Worm (Caenorhabditis elegans): ENCODE measurements around the gene F46F5.1.
"Not testable (repeated sequence)": the region's sequence is repeated elsewhere in the genome, so short reads cannot be mapped to it uniquely, and the experiment has no call there.

The F46F5.1 gene

DNA sequence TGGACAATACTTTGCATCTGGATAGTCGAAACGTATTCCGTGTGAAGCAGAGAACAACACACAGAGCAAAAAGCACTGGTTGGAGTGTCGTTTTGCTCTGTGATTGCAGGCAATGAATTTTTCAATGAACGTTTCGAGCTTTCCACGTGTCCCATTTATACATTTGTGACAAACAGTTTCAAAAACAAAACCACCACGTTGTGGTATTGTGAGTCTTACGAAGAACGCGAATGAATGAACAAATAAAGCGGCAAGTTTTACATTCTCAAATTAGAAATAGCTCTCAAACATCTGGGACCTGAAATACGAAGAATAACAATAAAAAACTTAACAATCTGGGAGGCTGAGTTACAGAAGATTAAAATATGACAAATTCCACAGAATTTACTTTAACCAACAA lies at the start of gene F46F5.1:
TSS of gene F46F5.1 (minus strand) at position 101 of the 400 bp plus-strand sequence.
- no peak for TF ChIP-seq isw-1 (GFP tag; IDR thresholded peaks at IDR 0.05)
- no peak for TF ChIP-seq F16B12.6 (tag; optimal IDR thresholded peaks at IDR 0.05)
- TF ChIP-seq sox-4 (tag; optimal IDR thresholded peaks at IDR 0.05): no peak
- no peak for TF ChIP-seq lin-14 (GFP tag; optimal IDR thresholded peaks at IDR 0.05)
- TF ChIP-seq nhr-47 (tag; optimal IDR thresholded peaks at IDR 0.05): no peak

DNA sequence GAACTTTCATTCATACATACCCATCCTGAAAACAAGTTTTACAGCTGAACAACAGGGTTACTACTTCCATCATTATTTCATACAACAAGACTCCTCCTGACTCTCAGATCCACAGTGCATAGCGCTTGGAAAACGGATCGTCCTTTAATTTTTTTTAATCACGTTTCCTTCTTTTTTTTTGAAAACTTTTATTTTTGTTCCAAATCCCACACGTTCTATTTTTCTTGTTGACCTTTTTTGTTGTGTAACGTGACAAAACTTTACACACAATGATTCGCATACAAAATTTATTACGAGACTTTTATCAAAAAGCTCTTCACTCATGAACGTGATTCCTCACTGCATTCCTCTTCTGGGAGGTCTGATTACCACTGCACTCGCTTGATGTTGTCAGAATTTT lies 48.4 kb upstream of the F46F5.1 start, which contains the start of gene clc-33:
TSS of gene clc-33 (plus strand) at position 301 of the 400 bp plus-strand sequence.
- TF ChIP-seq fkh-4 (tag; optimal IDR thresholded peaks at IDR 0.05; ENCODE audit: borderline replicate concordance) (no peak), fkh-10 (GFP tag; optimal IDR thresholded peaks at IDR 0.05) (no peak), elt-2 (tag; optimal IDR thresholded peaks at IDR 0.05) (no peak), ceh-63 (GFP tag; optimal IDR thresholded peaks at IDR 0.05) (no peak), fkh-8 (tag; optimal IDR thresholded peaks at IDR 0.05) (no peak), pqm-1 (tag; optimal IDR thresholded peaks at IDR 0.05) (no peak), ets-5 (GFP tag; IDR thresholded peaks at IDR 0.05) (no peak), aly-2 (tag; optimal IDR thresholded peaks at IDR 0.05) (no peak), C04F5.9 (tag; optimal IDR thresholded peaks at IDR 0.05) (no peak)

DNA sequence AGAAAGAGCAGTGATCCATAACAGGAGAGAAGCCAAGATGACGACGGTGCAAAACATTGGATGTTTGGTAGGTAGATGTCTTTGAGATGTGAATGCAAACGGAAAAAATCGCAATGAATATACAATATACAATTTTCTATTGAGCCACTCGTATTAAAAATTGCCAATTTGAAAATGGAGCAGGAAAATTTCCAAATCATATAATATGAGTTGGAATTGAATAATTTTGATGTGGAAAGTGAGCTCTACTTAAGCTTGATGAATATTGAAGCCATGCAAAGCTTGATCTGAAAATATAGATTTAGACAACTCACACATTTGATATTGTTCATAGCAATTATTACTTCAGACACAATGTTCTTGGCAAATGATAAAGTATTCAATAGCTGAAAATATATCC lies 46.7 kb upstream of the F46F5.1 start, which contains the start of gene F28A10.8:
TSS of gene F28A10.8 (minus strand) at position 101 of the 400 bp plus-strand sequence.
- TF ChIP-seq hlh-4 (tag; optimal IDR thresholded peaks at IDR 0.05): no peak
- TF ChIP-seq jun-1 (tag; optimal IDR thresholded peaks at IDR 0.05): no peak
- no peak for TF ChIP-seq snpc-4 (tag; optimal IDR thresholded peaks at IDR 0.05)
- no peak for TF ChIP-seq unc-130 (tag; optimal IDR thresholded peaks at IDR 0.05)

- TF ChIP-seq nhr-28 (tag; optimal IDR thresholded peaks at IDR 0.05) (no peak), dpl-1 (GFP tag; optimal IDR thresholded peaks at IDR 0.05) (no peak), tbx-2 (tag; optimal IDR thresholded peaks at IDR 0.05) (no peak), unc-130 (tag; optimal IDR thresholded peaks at IDR 0.05) (no peak), sptf-1 (tag; optimal IDR thresholded peaks at IDR 0.05) (no peak), zag-1 (tag; optimal IDR thresholded peaks at IDR 0.05) (no peak), nhr-71 (tag; optimal IDR thresholded peaks at IDR 0.05) (no peak), nhr-47 (tag; optimal IDR thresholded peaks at IDR 0.05) (no peak), egl-27 (tag; optimal IDR thresholded peaks at IDR 0.05) (no peak), lin-13 (GFP tag; optimal IDR thresholded peaks at IDR 0.05) (no peak), mab-9 (GFP tag; IDR thresholded peaks at IDR 0.05) (no peak)
Measured at ce11 chrII:825521-825920, 33.8 kb upstream of the F46F5.1 start, which contains the start of gene F28A10.1. Gene F28A10.1, plus strand, starts transcription at chrII:825821.

DNA sequence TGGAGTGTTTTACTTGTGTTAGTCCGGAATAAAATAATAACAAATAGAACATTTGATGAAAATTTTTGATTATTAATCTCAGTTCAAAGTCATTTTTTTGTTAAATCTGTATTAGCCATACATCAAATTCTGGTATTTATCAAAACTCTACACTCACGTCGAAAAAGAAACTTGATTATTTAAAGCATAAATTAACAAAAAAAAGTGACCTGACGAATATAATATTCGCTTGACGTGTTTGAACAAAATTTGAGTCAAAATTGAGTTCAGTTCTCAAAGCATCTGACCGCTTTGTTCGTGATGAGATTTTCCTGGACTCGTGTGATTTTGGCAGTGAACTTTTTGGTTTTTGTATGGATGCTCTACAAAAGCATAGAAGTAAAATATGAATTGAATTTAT lies 31.8 kb upstream of the F46F5.1 start, which contains the start of gene F46F5.10:
TSS of gene F46F5.10 (plus strand) at position 301 of the 400 bp plus-strand sequence.
- no peak for TF ChIP-seq mdl-1 (tag; optimal IDR thresholded peaks at IDR 0.05)
- TF ChIP-seq tbx-2 (tag; optimal IDR thresholded peaks at IDR 0.05): no peak
- TF ChIP-seq pax-3 (tag; optimal IDR thresholded peaks at IDR 0.05): no peak
- TF ChIP-seq dsc-1 (tag; optimal IDR thresholded peaks at IDR 0.05): no peak
- no peak for TF ChIP-seq lin-39 (tag; optimal IDR thresholded peaks at IDR 0.05)
- no peak for TF ChIP-seq nhr-12 (tag; optimal IDR thresholded peaks at IDR 0.05)
- TF ChIP-seq hlh-4 (tag; optimal IDR thresholded peaks at IDR 0.05): no peak
- TF ChIP-seq nhr-84 (tag; optimal IDR thresholded peaks at IDR 0.05): no peak

ce11 chrII:822730-823129 lies 31.0 kb upstream of the F46F5.1 start, which contains the start of gene msrp-4:
Gene msrp-4, minus strand, starts transcription at chrII:822830.
- not testable (repeated sequence) for TF ChIP-seq hlh-4 (tag; optimal IDR thresholded peaks at IDR 0.05); zag-1 (tag; optimal IDR thresholded peaks at IDR 0.05); ama-1 (optimal IDR thresholded peaks at IDR 0.05)

All from whole organism, L1 larva.